Worm (Caenorhabditis elegans) whole organism, L2 larva: ENCODE measurements around the gene C13A10.1.

Experiments used
- F13H6.1 ChIP-seq: sonication (generic microtip); optimal IDR thresholded peaks from 2 replicates; lab custom pipeline; 2016; ENCODE audit warnings: missing genetic modification characterization, missing compliant biosample characterization
- ZK546.5 ChIP-seq: sonication (generic microtip); optimal IDR thresholded peaks from 2 replicates; lab custom pipeline; 2017; ENCODE audit warnings: missing biosample characterization, missing genetic modification characterization
- egl-27 ChIP-seq: sonication (generic microtip); optimal IDR thresholded peaks from 3 replicates; lab custom pipeline; 2017; ENCODE audit warnings: missing biosample characterization, missing genetic modification reagents, missing genetic modification characterization
- elt-1 ChIP-seq: fragments of 150-350 bp; optimal IDR thresholded peaks from 2 replicates; lab custom pipeline; 2014; ENCODE audit warnings: missing biosample characterization, missing genetic modification characterization
- mdl-1 ChIP-seq, 2 experiments: fragments of 150-350 bp in 1 of 2; sonication (generic microtip) in 1 of 2; optimal IDR thresholded peaks; 2 replicates each; lab custom pipeline; 2017; ENCODE audit warnings: missing biosample characterization in 2 of 2, missing genetic modification characterization in 2 of 2
- nhr-23 ChIP-seq: fragments of 150-350 bp; optimal IDR thresholded peaks from 2 replicates; lab custom pipeline; 2014; ENCODE audit warnings: missing biosample characterization, missing genetic modification reagents, missing genetic modification characterization
- sma-9 ChIP-seq, 2 experiments: fragments of 150-350 bp in 1 of 2; sonication (generic microtip) in 1 of 2; optimal IDR thresholded peaks; 2 replicates each; lab custom pipeline; 2014 to 2016; ENCODE audit warnings: missing genetic modification characterization in 2 of 2, mild to moderate bottlenecking in 1 of 2, missing biosample characterization in 1 of 2, missing compliant biosample characterization in 1 of 2, missing genetic modification reagents in 1 of 2, moderate library complexity in 1 of 2
- zag-1 ChIP-seq: fragments of 150-350 bp; optimal IDR thresholded peaks from 2 replicates; lab custom pipeline; 2014; ENCODE audit warnings: missing biosample characterization, missing genetic modification characterization
- ztf-1 ChIP-seq: fragments of 200-800 bp; sonication (Bioruptor generic); conservative IDR thresholded peaks from 2 replicates; pipeline ENCODE4 v1.3.6; 2022; ENCODE audit warnings: missing genetic modification characterization, missing compliant biosample characterization

DNA sequence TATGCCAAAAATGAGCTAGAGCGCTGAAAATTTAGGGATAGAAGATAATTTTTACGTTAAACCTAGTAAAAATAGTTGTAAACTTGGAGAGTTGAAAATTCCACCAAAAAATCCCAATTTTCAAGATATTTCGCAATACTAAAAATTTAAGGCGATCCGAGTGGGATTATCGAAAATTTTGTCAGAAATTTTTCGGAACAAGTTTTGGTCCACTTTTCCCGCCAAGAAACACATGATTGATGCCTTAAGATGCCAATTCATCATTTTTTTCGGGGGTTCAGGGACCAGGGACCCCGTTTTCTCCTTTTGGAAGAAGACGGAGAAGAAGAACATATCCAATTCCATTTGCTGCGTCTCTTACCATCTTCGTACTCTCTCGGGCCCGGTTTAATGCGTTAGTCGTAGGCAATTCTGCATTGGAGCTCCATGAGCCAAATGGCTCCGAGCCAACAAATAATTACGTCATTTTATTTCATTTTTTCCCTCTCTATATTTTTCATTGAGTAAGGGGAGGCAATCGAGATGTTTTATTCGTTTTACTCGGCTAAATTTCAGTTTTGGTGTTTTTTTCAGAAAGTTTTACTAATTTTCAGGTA is 10.8 kb downstream of the C13A10.1 start:
- TF ChIP-seq nhr-23 (tag; lab: Kevin White, UChicago) (no peak), mdl-1 (tag; optimal IDR thresholded peaks at IDR 0.05; lab: Kevin White, UChicago) (no peak), egl-27 (tag; lab: Kevin White, UChicago) (no peak), ZK546.5 (tag; lab: Kevin White, UChicago) (no peak), sma-9 (GFP tag; optimal IDR thresholded peaks at IDR 0.05; lab: Kevin White, UChicago) (peak; percentile 48), sma-9 (tag; optimal IDR thresholded peaks at IDR 0.05; lab: Kevin White, UChicago) (no peak), zag-1 (tag; lab: Kevin White, UChicago) (no peak), elt-1 (no peak), ztf-1 (no peak), F13H6.1 (tag; lab: Kevin White, UChicago) (peak; percentile 28)
